Worm (Caenorhabditis elegans): Measurements from ENCODE around the gene str-81.

str-81 gene

DNA sequence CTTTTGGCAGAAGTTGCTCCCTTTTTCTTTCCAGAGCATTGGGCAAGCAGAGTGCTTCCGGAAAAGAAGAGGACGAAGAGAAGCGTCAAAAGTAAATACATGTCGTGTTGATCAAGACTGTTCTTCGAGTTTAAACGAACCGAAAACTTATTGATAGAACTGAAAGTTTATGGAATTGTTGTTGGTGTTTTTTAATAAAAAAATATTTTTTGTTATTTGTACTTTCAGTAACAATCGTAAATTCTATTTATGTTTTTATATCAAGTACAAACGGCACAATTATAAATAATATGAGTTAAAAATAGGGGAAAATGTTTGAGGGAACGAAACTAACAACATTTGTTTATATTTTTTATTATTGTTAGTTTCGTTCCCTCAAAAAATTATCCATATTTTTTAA is 6.8 kb upstream of the str-81 start, which contains the start of gene F21D9.3:
Gene F21D9.3 (minus strand): TSS at position 101 of the 400 bp plus-strand sequence.
- no peak for TF ChIP-seq nhr-10 (tag; optimal IDR thresholded peaks at IDR 0.05)
- no peak for TF ChIP-seq F13H6.1 (tag; optimal IDR thresholded peaks at IDR 0.05)
- TF ChIP-seq unc-62 (GFP tag; optimal IDR thresholded peaks at IDR 0.05): no peak

- no peak for TF ChIP-seq unc-39 (tag; optimal IDR thresholded peaks at IDR 0.05)
- TF ChIP-seq peb-1 (tag; optimal IDR thresholded peaks at IDR 0.05): no peak
- no peak for TF ChIP-seq nhr-11 (tag; optimal IDR thresholded peaks at IDR 0.05)
- TF ChIP-seq dmd-4 (tag; optimal IDR thresholded peaks at IDR 0.05): no peak
- no peak for TF ChIP-seq sma-3 (GFP tag; optimal IDR thresholded peaks at IDR 0.05)
- TF ChIP-seq unc-62 (GFP tag; optimal IDR thresholded peaks at IDR 0.05): no peak
- no peak for TF ChIP-seq ztf-11 (tag; optimal IDR thresholded peaks at IDR 0.05)
Observed at ce11 chrV:19253520-19253919, 2.6 kb upstream of the str-81 start, which contains the start of gene F21D9.4. TSS of gene F21D9.4 (plus strand) at chrV:19253820.

DNA sequence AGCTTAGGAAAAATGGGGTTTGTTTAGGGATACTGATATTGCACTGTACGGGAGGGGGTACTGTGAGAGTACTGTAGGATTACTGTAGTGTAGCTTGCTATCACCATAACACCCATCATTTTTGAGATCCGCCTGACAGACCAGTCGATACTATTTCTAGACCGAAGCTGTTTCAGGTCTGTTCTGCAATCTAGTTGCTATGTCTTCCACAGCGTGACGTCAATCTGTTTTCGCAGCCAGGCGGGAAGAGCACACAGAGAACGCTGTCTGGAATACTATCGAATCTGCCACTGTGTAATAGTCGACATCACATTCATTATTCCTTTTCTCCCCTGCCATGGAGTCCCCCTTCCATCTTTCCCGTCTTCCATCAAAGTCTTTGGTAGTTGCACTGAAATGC is 961 bp upstream of the str-81 start, which contains the start of gene F21D9.11:
Gene F21D9.11 (plus strand): TSS at position 301 of the 400 bp plus-strand sequence.
- TF ChIP-seq snpc-4 (tag; optimal IDR thresholded peaks at IDR 0.05) (no peak), peb-1 (tag; optimal IDR thresholded peaks at IDR 0.05) (no peak), F13H6.1 (tag; optimal IDR thresholded peaks at IDR 0.05) (no peak), nhr-129 (tag; optimal IDR thresholded peaks at IDR 0.05) (no peak), mab-5 (tag; optimal IDR thresholded peaks at IDR 0.05) (no peak), lin-13 (GFP tag; optimal IDR thresholded peaks at IDR 0.05) (no peak), lsy-2 (tag; optimal IDR thresholded peaks at IDR 0.05) (no peak)

ce11 chrV:19240129-19240528 is 10.8 kb downstream of the str-81 start, which contains the start of the genes fbxb-115 and fbxb-1:
TSS of gene fbxb-115 (minus strand) at chrV:19240229.
TSS of gene fbxb-1 (plus strand) at chrV:19240354.
- no peak for TF ChIP-seq snpc-4 (tag; optimal IDR thresholded peaks at IDR 0.05)
- TF ChIP-seq dmd-4 (tag; optimal IDR thresholded peaks at IDR 0.05): no peak
- no peak for TF ChIP-seq unc-39 (tag; optimal IDR thresholded peaks at IDR 0.05)
- TF ChIP-seq nhr-237 (tag; optimal IDR thresholded peaks at IDR 0.05): no peak
- no peak for TF ChIP-seq fos-1 (tag; optimal IDR thresholded peaks at IDR 0.05)
- TF ChIP-seq mdl-1 (tag; optimal IDR thresholded peaks at IDR 0.05): no peak
- TF ChIP-seq ceh-16 (tag; optimal IDR thresholded peaks at IDR 0.05): no peak
- no peak for TF ChIP-seq peb-1 (tag; optimal IDR thresholded peaks at IDR 0.05)
- no peak for TF ChIP-seq skn-1 (tag; optimal IDR thresholded peaks at IDR 0.05)
- no peak for TF ChIP-seq ztf-1 (GFP tag; conservative IDR thresholded peaks at IDR 0.05)
- TF ChIP-seq R02D3.7 (tag; optimal IDR thresholded peaks at IDR 0.05): no peak
- TF ChIP-seq gmeb-1 (tag; optimal IDR thresholded peaks at IDR 0.05): no peak
- TF ChIP-seq ZK546.5 (tag; optimal IDR thresholded peaks at IDR 0.05): no peak
- no peak for TF ChIP-seq zag-1 (tag; optimal IDR thresholded peaks at IDR 0.05)
- TF ChIP-seq nhr-6 (tag; optimal IDR thresholded peaks at IDR 0.05): no peak
- no peak for TF ChIP-seq elt-1 (tag; optimal IDR thresholded peaks at IDR 0.05)

- TF ChIP-seq skn-1 (tag; optimal IDR thresholded peaks at IDR 0.05) (no peak), crh-2 (tag; optimal IDR thresholded peaks at IDR 0.05) (no peak), F13H6.1 (tag; optimal IDR thresholded peaks at IDR 0.05) (no peak), unc-55 (GFP tag; optimal IDR thresholded peaks at IDR 0.05) (no peak), ama-1 (optimal IDR thresholded peaks at IDR 0.05) (no peak), ztf-1 (GFP tag; conservative IDR thresholded peaks at IDR 0.05) (no peak), nhr-11 (tag; optimal IDR thresholded peaks at IDR 0.05) (no peak), mbf-1 (tag; optimal IDR thresholded peaks at IDR 0.05) (no peak), nhr-23 (tag; optimal IDR thresholded peaks at IDR 0.05) (no peak), zag-1 (tag; optimal IDR thresholded peaks at IDR 0.05) (no peak), lsy-2 (tag; optimal IDR thresholded peaks at IDR 0.05) (no peak), ztf-11 (tag; optimal IDR thresholded peaks at IDR 0.05) (no peak), nhr-21 (tag; optimal IDR thresholded peaks at IDR 0.05) (no peak), C34F6.9 (tag; optimal IDR thresholded peaks at IDR 0.05) (no peak)
Observed at ce11 chrV:19237204-19237603, 13.7 kb downstream of the str-81 start, which contains the start of gene fbxb-2. TSS of gene fbxb-2 (minus strand) at chrV:19237304.

DNA sequence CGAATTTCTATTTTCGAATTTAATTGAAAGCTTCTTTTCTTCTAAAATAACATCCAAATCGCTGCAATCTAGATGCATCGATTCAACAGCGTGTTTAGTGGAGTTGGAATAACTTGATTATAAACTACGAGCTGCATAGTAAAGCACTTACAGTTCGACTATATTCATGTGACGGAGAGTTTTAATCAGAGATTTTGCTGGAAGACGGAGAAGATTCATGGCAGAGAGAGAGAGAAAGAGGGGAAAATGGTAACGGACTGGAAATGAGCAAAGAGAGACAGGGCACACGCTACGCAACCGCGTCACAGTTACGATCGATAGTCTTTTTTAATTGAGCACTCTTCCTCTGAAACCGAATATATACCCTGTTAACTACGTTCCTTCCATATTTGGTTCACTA is 17.4 kb downstream of the str-81 start, which contains the start of gene fbxb-116:
Gene fbxb-116 (plus strand): TSS at position 301 of the 400 bp plus-strand sequence.
- no peak for TF ChIP-seq blmp-1 (tag; optimal IDR thresholded peaks at IDR 0.05; ENCODE audit: insufficient read depth)
- no peak for TF ChIP-seq nhr-23 (tag; optimal IDR thresholded peaks at IDR 0.05)
- TF ChIP-seq sem-4 (tag; optimal IDR thresholded peaks at IDR 0.05): no peak
- TF ChIP-seq sma-3 (GFP tag; optimal IDR thresholded peaks at IDR 0.05): no peak
- no peak for TF ChIP-seq gmeb-1 (tag; optimal IDR thresholded peaks at IDR 0.05)
- no peak for TF ChIP-seq ztf-11 (tag; optimal IDR thresholded peaks at IDR 0.05)
- TF ChIP-seq lsy-2 (tag; optimal IDR thresholded peaks at IDR 0.05): no peak
- TF ChIP-seq F13H6.1 (tag; optimal IDR thresholded peaks at IDR 0.05): no peak
- no peak for TF ChIP-seq nhr-11 (tag; optimal IDR thresholded peaks at IDR 0.05)
- no peak for TF ChIP-seq skn-1 (tag; optimal IDR thresholded peaks at IDR 0.05)
- no peak for TF ChIP-seq nhr-6 (tag; optimal IDR thresholded peaks at IDR 0.05)
- TF ChIP-seq ama-1 (optimal IDR thresholded peaks at IDR 0.05): no peak
